Worm (Caenorhabditis elegans): ENCODE data around the gene molo-1.
A peak's percentile ranks its signal among the peaks of the same experiment; 100 is the strongest.

The molo-1 gene

DNA sequence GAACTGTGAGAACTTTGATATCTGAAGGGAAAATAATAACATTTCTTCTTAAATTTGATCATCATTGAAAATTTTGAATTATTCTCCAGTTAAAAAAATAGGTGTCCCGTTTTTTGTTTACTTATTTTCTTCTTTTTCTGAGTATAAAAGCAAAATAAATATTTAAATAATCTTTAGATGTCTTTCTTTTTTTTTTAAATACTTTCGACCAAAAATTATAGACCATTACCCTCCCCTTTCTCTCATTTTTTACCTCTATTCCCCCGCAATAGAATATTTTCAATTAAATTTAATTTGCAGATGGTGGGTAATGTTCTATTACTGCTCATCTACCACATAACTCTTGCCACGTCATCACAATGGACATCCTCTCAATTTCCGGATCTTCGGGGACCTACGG lies at the start of gene molo-1:
TSS of gene molo-1 (plus strand) at position 301 of the 400 bp plus-strand sequence.
- TF ChIP-seq W03F9.2 (tag; optimal IDR thresholded peaks at IDR 0.05) (no peak), him-1 (tag; optimal IDR thresholded peaks at IDR 0.05) (no peak), dao-5 (tag; optimal IDR thresholded peaks at IDR 0.05) (no peak)

DNA sequence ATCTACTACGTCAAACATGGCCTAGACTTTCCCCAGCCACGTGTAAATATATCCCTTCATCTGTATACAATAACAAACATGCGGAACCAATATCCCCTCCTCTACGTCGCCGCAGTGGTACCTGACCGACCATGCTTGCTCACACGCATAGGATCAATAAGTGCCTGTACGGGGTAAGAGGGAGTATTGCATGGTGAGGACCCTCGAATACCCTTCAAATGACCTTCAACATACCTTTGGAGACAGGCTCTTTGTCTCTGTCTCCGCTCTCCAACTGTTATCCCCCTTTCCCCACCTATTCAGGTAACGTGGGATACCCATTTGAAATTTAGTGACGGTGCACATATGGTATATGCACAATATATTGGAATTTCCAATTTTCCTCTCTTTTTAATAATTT lies 47.8 kb upstream of the molo-1 start, which contains the start of gene dex-1:
TSS of gene dex-1 (plus strand) at position 132 of the 400 bp plus-strand sequence.
- TF ChIP-seq dao-5 (tag; optimal IDR thresholded peaks at IDR 0.05) (no peak), W03F9.2 (tag; optimal IDR thresholded peaks at IDR 0.05) (no peak), him-1 (tag; optimal IDR thresholded peaks at IDR 0.05) (no peak)

DNA sequence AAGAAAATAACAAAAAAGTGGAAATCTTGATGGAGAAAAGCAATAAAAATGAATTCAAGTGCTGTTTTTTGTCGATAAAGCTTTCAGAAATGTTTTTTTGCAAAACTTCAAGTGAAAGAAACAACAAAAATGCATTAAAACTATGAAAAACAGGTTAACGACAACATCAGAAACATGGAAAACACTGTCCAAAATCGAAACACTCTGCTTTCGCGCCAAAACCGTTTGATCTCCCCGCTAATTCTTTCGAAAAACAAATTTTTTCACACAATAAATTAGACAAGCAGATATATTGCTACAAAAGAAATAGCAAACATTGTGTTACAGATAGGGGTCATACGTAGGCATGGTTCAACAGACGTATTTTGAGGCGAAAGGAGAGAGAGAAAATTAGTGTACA lies 32.0 kb upstream of the molo-1 start:
- no peak for TF ChIP-seq W03F9.2 (tag; optimal IDR thresholded peaks at IDR 0.05)
- no peak for TF ChIP-seq dao-5 (tag; optimal IDR thresholded peaks at IDR 0.05)
- TF ChIP-seq him-1 (tag; optimal IDR thresholded peaks at IDR 0.05): no peak

- TF ChIP-seq dao-5 (tag; optimal IDR thresholded peaks at IDR 0.05) (no peak), W03F9.2 (tag; optimal IDR thresholded peaks at IDR 0.05) (peak; percentile 19), him-1 (tag; optimal IDR thresholded peaks at IDR 0.05) (no peak)
Observed at ce11 chrIII:5543050-5543449, 30.7 kb upstream of the molo-1 start, which contains the start of gene D1044.6. TSS of gene D1044.6 (minus strand) at chrIII:5543177.

DNA sequence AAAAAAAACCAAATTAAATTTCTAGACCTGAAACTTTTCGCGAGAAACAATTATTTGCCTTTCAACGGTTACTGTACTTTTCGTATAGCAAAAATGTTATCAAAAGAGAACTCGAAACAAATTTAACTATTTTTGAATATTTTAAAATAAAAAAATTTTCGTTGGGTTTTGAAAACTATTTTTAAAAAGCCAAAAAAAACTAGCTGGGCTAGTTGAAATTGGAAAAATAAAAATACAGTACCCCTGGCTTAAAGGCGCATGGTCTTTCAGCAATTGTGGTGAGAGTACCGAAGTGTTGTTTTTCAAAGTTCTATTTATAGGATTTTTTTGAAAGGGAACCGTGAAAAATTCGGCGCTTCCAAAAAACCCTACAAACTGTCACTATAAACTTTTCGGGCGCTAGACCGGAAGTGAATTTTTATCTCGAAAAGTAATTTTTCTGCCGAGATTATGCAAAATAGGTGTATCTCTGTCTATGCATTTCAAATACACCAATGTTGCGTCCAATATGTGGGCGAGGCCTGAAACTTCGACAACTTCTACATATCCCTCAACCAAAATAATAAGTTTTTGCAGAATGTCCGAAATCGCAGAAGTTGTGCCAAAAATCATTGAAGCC lies 30.0 kb upstream of the molo-1 start, which contains the start of gene D1044.1:
TSS of gene D1044.1 (plus strand) at position 569 of the 619 bp plus-strand sequence.
- TF ChIP-seq him-1 (tag; optimal IDR thresholded peaks at IDR 0.05): no peak
- no peak for TF ChIP-seq dao-5 (tag; optimal IDR thresholded peaks at IDR 0.05)
- TF ChIP-seq W03F9.2 (tag; optimal IDR thresholded peaks at IDR 0.05): no peak

ce11 chrIII:5546309-5546708 lies 27.5 kb upstream of the molo-1 start:
- no peak for TF ChIP-seq him-1 (tag; optimal IDR thresholded peaks at IDR 0.05)
- no peak for TF ChIP-seq W03F9.2 (tag; optimal IDR thresholded peaks at IDR 0.05)
- no peak for TF ChIP-seq dao-5 (tag; optimal IDR thresholded peaks at IDR 0.05)

ce11 chrIII:5546730-5547129 lies 27.1 kb upstream of the molo-1 start, which contains the start of gene F09F7.5:
TSS of gene F09F7.5 (plus strand) at chrIII:5546987.
- no peak for TF ChIP-seq W03F9.2 (tag; optimal IDR thresholded peaks at IDR 0.05)
- no peak for TF ChIP-seq dao-5 (tag; optimal IDR thresholded peaks at IDR 0.05)
- no peak for TF ChIP-seq him-1 (tag; optimal IDR thresholded peaks at IDR 0.05)

- TF ChIP-seq W03F9.2 (tag; optimal IDR thresholded peaks at IDR 0.05) (no peak), him-1 (tag; optimal IDR thresholded peaks at IDR 0.05) (no peak), dao-5 (tag; optimal IDR thresholded peaks at IDR 0.05) (no peak)
Observed at ce11 chrIII:5550193-5550592, 23.6 kb upstream of the molo-1 start.

DNA sequence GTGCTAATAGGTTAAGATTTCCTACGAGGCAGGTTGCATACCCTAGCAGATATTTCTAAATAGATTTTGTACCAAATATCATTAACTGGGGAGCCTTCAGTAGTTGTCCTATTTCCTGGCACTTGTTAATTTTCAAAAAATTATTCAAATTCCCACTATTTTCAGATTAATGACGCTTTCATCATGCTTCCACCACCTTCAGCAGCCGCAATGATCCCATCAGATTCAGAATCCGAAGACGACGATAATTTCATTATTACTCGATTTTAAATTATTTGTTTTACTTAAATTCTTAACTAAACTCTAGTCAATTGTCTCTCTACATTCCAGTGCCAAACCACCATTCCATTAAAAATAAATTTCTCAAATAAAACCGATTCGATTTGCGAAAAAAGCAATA lies 22.9 kb upstream of the molo-1 start:
- TF ChIP-seq him-1 (tag; optimal IDR thresholded peaks at IDR 0.05): no peak
- no peak for TF ChIP-seq W03F9.2 (tag; optimal IDR thresholded peaks at IDR 0.05)
- no peak for TF ChIP-seq dao-5 (tag; optimal IDR thresholded peaks at IDR 0.05)

- peak; percentile 25 for TF ChIP-seq W03F9.2 (tag; optimal IDR thresholded peaks at IDR 0.05)
- TF ChIP-seq dao-5 (tag; optimal IDR thresholded peaks at IDR 0.05): no peak
Observed at ce11 chrIII:5552072-5552667, 21.6 kb upstream of the molo-1 start, which contains the start of gene F09F7.6. TSS of gene F09F7.6 (minus strand) at chrIII:5552135.

DNA sequence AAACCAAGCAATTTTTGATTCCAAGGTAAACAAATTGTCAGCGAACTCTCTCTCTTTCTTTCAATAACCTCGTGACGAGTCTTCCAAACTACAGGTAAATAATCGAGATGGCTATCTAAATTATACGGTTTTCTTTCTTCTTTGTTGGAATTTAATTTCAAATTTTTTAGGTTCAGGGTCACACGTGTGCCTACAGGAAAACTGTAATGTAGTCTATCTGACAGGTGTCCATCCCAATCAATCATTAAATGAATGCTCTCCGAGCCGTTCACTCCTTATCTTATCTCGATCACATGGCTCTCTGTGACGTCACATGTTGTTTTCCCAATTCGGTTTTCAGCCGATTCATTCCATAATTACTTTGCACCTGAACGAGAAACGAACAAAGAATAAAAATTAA lies 20.7 kb upstream of the molo-1 start:
- no peak for TF ChIP-seq him-1 (tag; optimal IDR thresholded peaks at IDR 0.05)
- no peak for TF ChIP-seq W03F9.2 (tag; optimal IDR thresholded peaks at IDR 0.05)
- no peak for TF ChIP-seq dao-5 (tag; optimal IDR thresholded peaks at IDR 0.05)

- no peak for TF ChIP-seq him-1 (tag; optimal IDR thresholded peaks at IDR 0.05)
- TF ChIP-seq dao-5 (tag; optimal IDR thresholded peaks at IDR 0.05): peak; percentile 11
- TF ChIP-seq W03F9.2 (tag; optimal IDR thresholded peaks at IDR 0.05): peak; percentile 95
Observed at ce11 chrIII:5554884-5555500, 18.8 kb upstream of the molo-1 start, which contains the start of the genes nmad-1 and hach-1. TSS of gene nmad-1 (minus strand) at chrIII:5554934. TSS of gene hach-1 (plus strand) at chrIII:5555450.

DNA sequence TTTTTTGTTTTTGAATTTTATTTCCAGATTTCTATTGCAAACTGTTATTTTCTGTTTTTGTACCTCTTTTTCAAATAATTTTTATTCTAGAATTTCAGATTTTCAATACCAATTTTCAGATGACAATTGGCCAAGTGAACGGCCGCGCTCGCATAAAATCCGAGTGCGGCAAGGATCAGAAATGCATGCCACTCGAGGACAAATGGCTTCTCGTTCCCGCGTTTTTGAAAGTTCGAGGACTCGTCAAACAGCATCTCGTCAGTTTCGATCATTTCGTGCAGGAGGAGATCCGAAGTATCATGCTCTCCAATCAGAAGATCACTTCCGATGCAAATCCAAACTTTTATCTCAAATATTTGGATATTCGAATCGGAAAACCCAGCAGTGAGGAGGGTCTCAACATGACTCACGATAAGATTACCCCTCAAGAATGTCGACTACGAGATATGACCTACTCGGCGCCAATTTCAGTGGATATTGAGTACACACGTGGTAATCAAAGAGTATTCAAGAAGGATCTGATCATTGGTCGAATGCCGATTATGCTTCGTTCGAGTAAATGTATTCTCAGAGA lies 16.5 kb upstream of the molo-1 start, which contains the start of gene rpc-2:
TSS of gene rpc-2 (plus strand) at position 120 of the 574 bp plus-strand sequence.
- TF ChIP-seq him-1 (tag; optimal IDR thresholded peaks at IDR 0.05): no peak
- no peak for TF ChIP-seq dao-5 (tag; optimal IDR thresholded peaks at IDR 0.05)
- TF ChIP-seq W03F9.2 (tag; optimal IDR thresholded peaks at IDR 0.05): no peak

Measured in whole organism, L4/young adult.